Worm (Caenorhabditis elegans) whole organism, L2 larva: ENCODE measurements around the gene nasp-1.

Experiments used
- crh-2 ChIP-seq: sonication (generic microtip); optimal IDR thresholded peaks from 2 replicates; lab custom pipeline; 2017; ENCODE audit warnings: missing biosample characterization, missing genetic modification characterization
- egl-27 ChIP-seq: sonication (generic microtip); optimal IDR thresholded peaks from 3 replicates; lab custom pipeline; 2017; ENCODE audit warnings: missing biosample characterization, missing genetic modification reagents, missing genetic modification characterization
- mbf-1 ChIP-seq: sonication (generic microtip); optimal IDR thresholded peaks from 2 replicates; lab custom pipeline; 2017; ENCODE audit warnings: missing biosample characterization, missing genetic modification characterization

DNA sequence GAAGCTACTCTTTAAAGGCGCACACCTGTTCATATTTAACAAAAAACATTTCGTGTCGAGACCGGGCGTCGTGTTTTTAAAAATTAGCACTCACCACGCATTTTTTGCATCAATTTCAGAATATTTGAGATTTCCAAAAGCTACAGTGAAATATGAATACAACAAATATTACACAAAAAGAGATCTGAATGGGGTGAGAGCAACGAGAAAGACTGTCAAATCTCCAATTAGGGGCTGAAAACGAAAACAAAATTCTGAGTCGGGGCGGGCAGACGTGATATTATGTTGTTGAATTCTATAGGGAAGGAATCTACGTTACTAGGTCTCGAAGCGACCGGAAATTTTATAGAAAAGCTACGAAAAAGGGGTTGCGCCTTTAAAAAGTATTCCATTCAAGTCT, 2.8 kb upstream of the nasp-1 start, which contains the start of gene C09H10.5:
- TF ChIP-seq crh-2 (tag; lab: Kevin White, UChicago) (no peak), mbf-1 (tag; lab: Kevin White, UChicago) (no peak), egl-27 (tag; lab: Kevin White, UChicago) (no peak)
